Fruit fly (Drosophila melanogaster): ENCODE results near the gene CG7017.

Gene CG7017

dm6 chr3L:20185206-20185868 lies 26.6 kb downstream of the CG7017 start (continued):
- TF ChIP-seq Lhr (GFP tag; optimal IDR thresholded peaks at IDR 0.05) (no peak), CG17568 (GFP tag; optimal IDR thresholded peaks at IDR 0.05) (peak; percentile 20), chinmo (GFP tag; IDR thresholded peaks at IDR 0.05; ENCODE audit: partially characterized antibody) (no peak), Sry-δ (GFP tag; optimal IDR thresholded peaks at IDR 0.05) (no peak), CG11093 (GFP tag; IDR thresholded peaks at IDR 0.05) (no peak), CG12071 (GFP tag; optimal IDR thresholded peaks at IDR 0.05) (no peak), CG8089 (GFP tag; optimal IDR thresholded peaks at IDR 0.05) (no peak), CG4820 (GFP tag; optimal IDR thresholded peaks at IDR 0.05) (no peak), CG11504 (tag; optimal IDR thresholded peaks at IDR 0.05) (peak; percentile 59), Elba2 (GFP tag; optimal IDR thresholded peaks at IDR 0.05) (no peak), CG10565 (GFP tag; optimal IDR thresholded peaks at IDR 0.05) (no peak), Stat92E (GFP tag; optimal IDR thresholded peaks at IDR 0.05) (no peak), CG2202 (tag; optimal IDR thresholded peaks at IDR 0.05) (no peak), disco-r (GFP tag; optimal IDR thresholded peaks at IDR 0.05) (no peak), CG11560 (tag; IDR thresholded peaks at IDR 0.05) (no peak), Dbx (GFP tag; IDR thresholded peaks at IDR 0.05) (peak; percentile 60; the same call in 1 of the 3 replicates), CG7786 (GFP tag; optimal IDR thresholded peaks at IDR 0.05) (peak; percentile 63), tap (tag; optimal IDR thresholded peaks at IDR 0.05) (no peak), Blimp-1 (GFP tag; optimal IDR thresholded peaks at IDR 0.05) (no peak), odd (GFP tag; optimal IDR thresholded peaks at IDR 0.05) (peak; percentile 29), nau (GFP tag; optimal IDR thresholded peaks at IDR 0.05) (peak; percentile 43), Xbp1 (GFP tag; optimal IDR thresholded peaks at IDR 0.05) (peak; percentile 64), pho (GFP tag; optimal IDR thresholded peaks at IDR 0.05) (peak; percentile 60), CG2678 (tag; optimal IDR thresholded peaks at IDR 0.05) (peak; percentile 74), Gsc (GFP tag; IDR thresholded peaks at IDR 0.05) (no peak), NFAT (GFP tag; IDR thresholded peaks at IDR 0.05) (no peak), wdn (GFP tag; IDR thresholded peaks at IDR 0.05) (no peak), vvl (GFP tag; IDR thresholded peaks at IDR 0.05) (no peak), CG32767 (GFP tag; IDR thresholded peaks at IDR 0.05) (no peak), ssp (GFP tag; IDR thresholded peaks at IDR 0.05) (no peak), CG15011 (GFP tag; optimal IDR thresholded peaks at IDR 0.05) (peak; percentile 22), twi (tag; optimal IDR thresholded peaks at IDR 0.05) (no peak), kay (GFP tag; optimal IDR thresholded peaks at IDR 0.05) (no peak), jumu (GFP tag; optimal IDR thresholded peaks at IDR 0.05) (no peak), CG6791 (GFP tag; IDR thresholded peaks at IDR 0.05; ENCODE audit: partially characterized antibody) (no peak), Dip2 (GFP tag; IDR thresholded peaks at IDR 0.05) (no peak), ac (GFP tag; optimal IDR thresholded peaks at IDR 0.05) (no peak), psq (GFP tag; optimal IDR thresholded peaks at IDR 0.05) (no peak), CG4328 (GFP tag; optimal IDR thresholded peaks at IDR 0.05) (no peak), TFAM (GFP tag; optimal IDR thresholded peaks at IDR 0.05) (no peak), seq (GFP tag; IDR thresholded peaks at IDR 0.05) (peak; percentile 56), ewg (GFP tag; optimal IDR thresholded peaks at IDR 0.05) (peak; percentile 32), pzg (GFP tag; optimal IDR thresholded peaks at IDR 0.05) (no peak), CG15073 (GFP tag; optimal IDR thresholded peaks at IDR 0.05) (peak; percentile 92), vfl (GFP tag; optimal IDR thresholded peaks at IDR 0.05) (no peak), Hr51 (GFP tag; optimal IDR thresholded peaks at IDR 0.05) (peak; percentile 64 to 80), CHES-1-like (GFP tag; optimal IDR thresholded peaks at IDR 0.05) (peak; percentile 47), oc (tag; optimal IDR thresholded peaks at IDR 0.05) (no peak), slbo (GFP tag; IDR thresholded peaks at IDR 0.05) (peak; percentile 78), Neu2 (GFP tag; optimal IDR thresholded peaks at IDR 0.05; ENCODE audit: borderline replicate concordance) (no peak)

Measured in whole organism, embryonic.